Fruit fly (Drosophila melanogaster) Kc167 (cell line): ENCODE results near the gene Cralbp.

Experiments used
- Myc ChIP-seq: fragments of >200 bp; optimal IDR thresholded peaks from 2 replicates; lab custom pipeline; 2017; ENCODE audit warnings: missing external identifiers
- psq ChIP-seq: fragments of >200 bp; optimal IDR thresholded peaks from 2 replicates; lab custom pipeline; 2017; ENCODE audit warnings: missing external identifiers

DNA sequence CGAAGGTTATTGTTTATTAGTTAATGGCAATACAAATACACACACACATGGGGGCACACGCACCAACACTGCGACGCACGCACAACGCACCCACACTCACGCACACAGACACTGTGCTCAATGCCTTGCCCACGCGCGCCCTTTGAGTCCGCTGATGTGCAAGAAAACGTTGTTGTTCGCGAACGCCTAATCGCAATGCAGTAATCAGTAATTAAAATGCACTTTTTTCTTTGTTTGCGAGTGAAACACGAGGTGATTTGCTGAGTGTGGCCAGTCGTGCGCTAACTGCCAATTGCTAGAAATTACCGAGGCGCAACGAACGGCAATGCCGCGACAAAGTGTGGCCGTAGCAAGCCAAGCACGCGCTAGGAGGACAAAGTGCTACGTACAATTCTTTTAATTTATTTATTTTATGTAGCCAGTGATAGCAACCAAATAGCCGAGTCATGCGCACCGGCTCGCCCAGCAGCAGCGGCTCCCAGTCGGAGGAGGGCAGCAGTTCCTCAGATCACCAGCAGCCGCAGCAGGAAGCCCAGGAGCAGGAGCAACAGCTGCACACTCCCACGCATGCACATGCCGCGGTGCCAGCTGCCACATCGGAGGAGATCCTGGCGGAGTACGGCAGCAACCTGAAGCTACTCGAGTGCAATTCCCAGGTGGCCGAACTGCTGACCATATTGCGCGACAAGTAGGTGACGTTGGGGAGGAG, 24.3 kb upstream of the Cralbp start, which contains the start of the genes S6k and kri:
- TF ChIP-seq psq (no peak), Myc (lab: Kevin White, UChicago) (no peak)
